Worm (Caenorhabditis elegans) whole organism, young adult: ENCODE measurements around the gene F42G4.7.

ENCODE experiments used
- B0019.2 ChIP-seq: fragments of 200-800 bp; sonication (Bioruptor generic); conservative IDR thresholded peaks from 2 replicates; pipeline ENCODE4 v1.3.6; 2022; ENCODE audit warnings: missing genetic modification reagents, missing genetic modification characterization, missing compliant biosample characterization
- C06A6.2 ChIP-seq: fragments of 200-800 bp; sonication (Bioruptor generic); conservative IDR thresholded peaks from 2 replicates; pipeline ENCODE4 v1.3.6; 2022; ENCODE audit warnings: missing genetic modification characterization, missing compliant biosample characterization
- Y56A3A.18 ChIP-seq: fragments of 200-800 bp; sonication (Bioruptor generic); IDR thresholded peaks from 2 replicates; pipeline ENCODE4 v1.3.6; 2022; ENCODE audit warnings: missing genetic modification reagents, missing genetic modification characterization, missing compliant biosample characterization
- ama-1 ChIP-seq, 3 experiments: fragments of 150-350 bp in 1 of 3; sonication (generic microtip) in 2 of 3; optimal IDR thresholded peaks; 2 replicates each; lab custom pipeline; 2014 to 2018; ENCODE audit warnings: missing biosample characterization in 2 of 3, missing genetic modification characterization in 2 of 3, missing genetic modification reagents in 2 of 3
- ekl-4 ChIP-seq: fragments of 200-800 bp; sonication (Bioruptor generic); IDR thresholded peaks from 2 replicates; pipeline ENCODE4 v1.3.6; 2022; ENCODE audit warnings: missing genetic modification reagents, missing genetic modification characterization, missing compliant biosample characterization
- gei-17 ChIP-seq: fragments of 200-800 bp; sonication (Bioruptor generic); optimal IDR thresholded peaks from 2 replicates; lab custom pipeline; 2018; ENCODE audit warnings: mild to moderate bottlenecking, missing genetic modification characterization, missing compliant biosample characterization
- him-1 ChIP-seq: sonication (generic microtip); optimal IDR thresholded peaks from 2 replicates; lab custom pipeline; 2016; ENCODE audit warnings: missing genotype, missing genetic modification reagents, missing genetic modification characterization, missing compliant biosample characterization
- hlh-26 ChIP-seq: fragments of 200-800 bp; sonication (Bioruptor generic); conservative IDR thresholded peaks from 2 replicates; pipeline ENCODE4 v1.3.6; 2022; ENCODE audit warnings: missing genetic modification reagents, missing genetic modification characterization, missing compliant biosample characterization
- nhr-27 ChIP-seq: fragments of 200-800 bp; sonication (Bioruptor generic); optimal IDR thresholded peaks from 2 replicates; lab custom pipeline; 2018; ENCODE audit warnings: mild to moderate bottlenecking, missing genetic modification characterization, moderate library complexity, missing compliant biosample characterization
- snpc-1.3 ChIP-seq: sonication (generic microtip); optimal IDR thresholded peaks from 2 replicates; lab custom pipeline; 2017; ENCODE audit warnings: missing genetic modification characterization, mild to moderate bottlenecking, missing compliant biosample characterization, antibody characterized with exemption, moderate library complexity, missing genotype, missing genetic modification reagents; ENCODE audit not compliant: insufficient read depth
- snpc-4 ChIP-seq, 5 experiments: fragments of 150-350 bp in 1 of 5; sonication (generic microtip) in 4 of 5; optimal IDR thresholded peaks; 2 replicates each; lab custom pipeline; 2014 to 2018; ENCODE audit warnings: missing genetic modification characterization in 5 of 5, missing biosample characterization in 3 of 5, antibody characterized with exemption in 2 of 5, mild to moderate bottlenecking in 2 of 5, missing compliant biosample characterization in 2 of 5, missing genotype in 2 of 5, moderate library complexity in 2 of 5, missing genetic modification reagents in 1 of 5
- unc-62 ChIP-seq: fragments of 150-350 bp; optimal IDR thresholded peaks from 2 replicates; lab custom pipeline; 2014; ENCODE audit warnings: missing biosample characterization, missing genetic modification reagents, missing genetic modification characterization
- ztf-18 ChIP-seq: sonication (generic microtip); optimal IDR thresholded peaks from 2 replicates; lab custom pipeline; 2016; ENCODE audit warnings: missing genotype, mild to moderate bottlenecking, missing genetic modification characterization, missing compliant biosample characterization

DNA sequence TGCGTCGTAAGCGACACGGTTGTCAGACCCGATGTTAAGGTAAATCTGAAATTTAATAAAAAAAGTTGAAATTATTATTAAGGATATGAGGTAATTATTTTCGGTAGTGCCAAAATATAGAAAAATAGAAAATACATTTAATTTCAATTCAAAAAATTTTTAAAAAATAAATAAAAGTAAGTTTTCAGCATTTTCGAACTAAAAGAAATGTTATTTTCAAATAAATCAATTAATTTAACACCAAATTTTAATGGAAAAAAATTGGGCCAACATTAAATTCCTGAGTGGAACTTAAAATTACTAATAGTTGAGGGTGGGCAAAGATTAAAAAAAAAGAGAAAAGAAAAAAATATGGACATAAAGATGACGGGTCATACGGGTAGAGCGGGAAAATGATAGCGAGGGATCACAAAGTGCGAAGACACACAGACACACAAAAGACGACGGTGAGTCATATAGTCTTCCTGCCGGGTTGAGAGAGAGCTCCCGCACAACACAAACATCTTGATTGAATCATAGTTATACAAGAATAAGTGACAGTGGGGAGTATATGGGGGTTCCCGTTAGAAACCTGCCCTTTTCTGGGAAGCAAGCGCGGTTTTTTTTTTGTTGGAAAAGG, 21.2 kb downstream of the F42G4.7 start, which contains the start of gene max-2:
- no peak for TF ChIP-seq Y56A3A.18 (GFP tag; lab: Robert Waterston, UW)
- no peak for TF ChIP-seq ztf-18 (tag; lab: Kevin White, UChicago)
- TF ChIP-seq him-1 (tag; lab: Kevin White, UChicago): no peak
- TF ChIP-seq nhr-27 (tag; lab: Kevin White, UChicago): no peak
- TF ChIP-seq hlh-26 (GFP tag; lab: Robert Waterston, UW): no peak
- TF ChIP-seq unc-62 (GFP tag; lab: Kevin White, UChicago): no peak
- TF ChIP-seq snpc-4 (GFP tag; optimal IDR thresholded peaks at IDR 0.05; lab: Kevin White, UChicago): no peak
- TF ChIP-seq snpc-4 (tag; optimal IDR thresholded peaks at IDR 0.05; lab: Kevin White, UChicago): no peak
- no peak for TF ChIP-seq ekl-4 (GFP tag; lab: Robert Waterston, UW)
- TF ChIP-seq ama-1 (optimal IDR thresholded peaks at IDR 0.05; lab: Kevin White, UChicago): no peak
- TF ChIP-seq ama-1 (GFP tag; optimal IDR thresholded peaks at IDR 0.05; lab: Kevin White, UChicago): no peak
- TF ChIP-seq C06A6.2: no peak
- no peak for TF ChIP-seq gei-17
- no peak for TF ChIP-seq B0019.2
- TF ChIP-seq snpc-1.3 (tag; lab: Kevin White, UChicago): no peak
